Worm (Caenorhabditis elegans): ENCODE results near the gene egli-1.
A peak's percentile ranks its signal among the peaks of the same experiment; 100 is the strongest.

The egli-1 gene

ce11 chrII:9306835-9307234, 16.9 kb upstream of the egli-1 start:
- TF ChIP-seq T20F7.1 (GFP tag; optimal IDR thresholded peaks at IDR 0.05) (no peak), daf-16 (GFP tag; optimal IDR thresholded peaks at IDR 0.05) (peak in 1 of 2 experiments; percentile 49), daf-16 (tag; optimal IDR thresholded peaks at IDR 0.05) (no peak), daf-12 (tag; optimal IDR thresholded peaks at IDR 0.05) (no peak), lin-38 (GFP tag; IDR thresholded peaks at IDR 0.05) (no peak), unc-62 (GFP tag; optimal IDR thresholded peaks at IDR 0.05 in 1 of 2) (peak in 1 of 2 experiments; percentile 93), unc-62 (tag; optimal IDR thresholded peaks at IDR 0.05) (no peak), lir-3 (tag; optimal IDR thresholded peaks at IDR 0.05) (no peak), fos-1 (tag; optimal IDR thresholded peaks at IDR 0.05) (no peak), hlh-11 (tag; optimal IDR thresholded peaks at IDR 0.05) (peak; percentile 14), aha-1 (tag) (peak; percentile 67), lsy-2 (tag; optimal IDR thresholded peaks at IDR 0.05) (peak in 1 of 2 experiments; percentile 19), ceh-20 (GFP tag; IDR thresholded peaks at IDR 0.05) (peak; percentile 61; the same call in 1 of the 2 replicates), nhr-111 (GFP tag; optimal IDR thresholded peaks at IDR 0.05) (no peak), nhr-11 (tag; optimal IDR thresholded peaks at IDR 0.05) (peak; percentile 54)

DNA sequence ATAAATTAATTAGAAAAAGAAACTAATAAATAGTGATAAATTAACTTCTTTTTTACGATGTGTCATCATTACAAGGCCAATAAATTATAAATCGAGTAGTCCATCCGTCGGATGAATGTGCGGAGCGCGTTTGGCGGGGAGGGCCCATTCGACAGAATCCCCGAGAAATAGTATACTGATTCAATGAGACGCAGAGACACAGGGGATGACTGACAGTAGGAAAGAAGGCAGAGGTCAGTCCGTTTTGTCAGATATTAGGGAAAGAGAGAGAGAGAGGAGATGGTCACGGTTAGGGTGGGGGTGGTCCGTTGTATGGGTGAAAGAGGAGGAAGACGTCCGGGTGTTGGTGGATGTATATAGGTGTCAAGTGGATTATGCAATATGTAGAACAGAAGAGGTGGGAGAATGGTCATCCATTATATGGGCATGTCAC, 15.1 kb upstream of the egli-1 start:
- peak in 1 of 2 experiments; percentile 79 for TF ChIP-seq unc-62 (GFP tag; optimal IDR thresholded peaks at IDR 0.05 in 1 of 2)
- TF ChIP-seq unc-62 (tag; optimal IDR thresholded peaks at IDR 0.05): no peak
- no peak for TF ChIP-seq lsy-2 (tag; optimal IDR thresholded peaks at IDR 0.05)

- TF ChIP-seq aha-1 (tag) (peak; percentile 71), ZK337.2 (GFP tag; IDR thresholded peaks at IDR 0.05) (no peak)
Measured at ce11 chrII:9310204-9310603, 13.6 kb upstream of the egli-1 start, which contains the start of gene cam-1. TSS of gene cam-1 (minus strand) at chrII:9310304.

DNA sequence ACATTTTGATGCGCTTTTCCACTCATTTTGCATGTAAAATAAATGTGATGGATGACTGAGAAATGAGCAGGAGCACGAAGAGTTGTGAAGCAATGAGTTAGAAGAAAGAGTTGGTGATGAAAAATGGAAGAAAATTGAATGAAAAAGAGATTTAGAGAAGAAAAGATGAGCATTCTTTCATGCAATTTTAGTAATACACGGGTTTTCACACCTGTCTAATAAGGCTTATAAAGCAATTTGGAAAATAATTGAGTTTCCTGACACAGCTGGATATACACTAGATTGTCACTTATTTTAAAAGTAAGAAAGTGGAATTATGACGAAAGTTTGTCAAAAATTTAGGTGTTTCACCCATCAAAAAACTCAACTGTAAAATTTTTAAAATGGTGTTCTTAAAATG, 13.0 kb upstream of the egli-1 start:
- TF ChIP-seq lin-38 (GFP tag; IDR thresholded peaks at IDR 0.05) (no peak), nhr-11 (tag; optimal IDR thresholded peaks at IDR 0.05) (no peak), rbr-2 (tag; optimal IDR thresholded peaks at IDR 0.05) (no peak), F10B5.3 (tag; optimal IDR thresholded peaks at IDR 0.05) (no peak), Y5F2A.4 (GFP tag; optimal IDR thresholded peaks at IDR 0.05) (no peak), ceh-62 (tag; optimal IDR thresholded peaks at IDR 0.05) (no peak), ztf-7 (tag; optimal IDR thresholded peaks at IDR 0.05) (no peak), madf-5 (GFP tag; IDR thresholded peaks at IDR 0.05) (no peak), nhr-42 (GFP tag; IDR thresholded peaks at IDR 0.05) (no peak)

DNA sequence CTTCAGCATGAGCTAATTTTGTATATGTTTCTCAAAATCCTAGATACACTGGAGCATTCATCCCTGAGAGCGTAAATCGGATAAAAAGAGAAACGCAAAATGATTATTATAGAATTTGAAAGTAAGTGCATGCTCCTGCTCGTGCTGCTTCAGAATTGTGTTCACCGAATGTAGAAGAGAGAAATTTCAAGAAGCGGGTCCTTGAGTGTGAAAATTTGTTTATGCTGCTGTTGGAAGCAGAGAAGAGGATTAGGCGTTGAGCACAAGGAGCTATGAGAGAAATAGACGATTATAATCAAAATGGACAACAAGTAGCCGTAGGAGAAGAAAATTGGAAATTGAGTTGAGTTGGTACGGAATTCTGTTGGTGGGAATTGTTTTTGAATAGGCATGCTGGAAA, 12.1 kb upstream of the egli-1 start:
- TF ChIP-seq nhr-48 (tag; optimal IDR thresholded peaks at IDR 0.05) (no peak), ctbp-1 (GFP tag; IDR thresholded peaks at IDR 0.05) (peak; percentile 43; the same call in 1 of the 2 replicates), lin-13 (GFP tag; optimal IDR thresholded peaks at IDR 0.05) (no peak), ces-1 (GFP tag; optimal IDR thresholded peaks at IDR 0.05) (peak; percentile 40), fkh-10 (GFP tag; optimal IDR thresholded peaks at IDR 0.05) (peak; percentile 89)

- no peak for TF ChIP-seq ztf-11 (tag; optimal IDR thresholded peaks at IDR 0.05)
- 0 out of 2 replicates have a peak, but pooled peaks have one; percentile 12 for TF ChIP-seq ctbp-1 (GFP tag; IDR thresholded peaks at IDR 0.05)
Measured at ce11 chrII:9313335-9313734, 10.4 kb upstream of the egli-1 start.

DNA sequence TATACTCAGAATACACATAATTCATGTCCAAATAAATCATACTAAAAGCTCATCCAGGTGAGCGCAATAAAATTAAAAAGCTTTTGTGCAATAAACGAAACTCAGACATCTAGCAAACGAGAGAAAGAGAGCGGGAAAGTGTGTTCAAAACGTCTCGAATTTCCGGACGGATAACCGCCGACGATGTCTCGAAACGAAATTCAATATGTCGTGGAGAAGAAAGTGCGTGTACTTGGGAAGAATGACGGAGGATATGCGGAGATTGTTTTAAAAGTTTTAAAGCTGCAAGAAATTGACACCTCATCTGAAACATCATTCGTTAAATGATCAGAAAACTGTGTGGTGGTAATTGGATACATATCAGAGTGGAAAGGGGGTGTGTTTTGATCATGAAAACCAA, 9.0 kb upstream of the egli-1 start:
- TF ChIP-seq aha-1 (tag): peak; percentile 9
- no peak for TF ChIP-seq aly-2 (tag; optimal IDR thresholded peaks at IDR 0.05)
